Worm (Caenorhabditis elegans): Measurements from ENCODE around the gene mdt-30.

DNA sequence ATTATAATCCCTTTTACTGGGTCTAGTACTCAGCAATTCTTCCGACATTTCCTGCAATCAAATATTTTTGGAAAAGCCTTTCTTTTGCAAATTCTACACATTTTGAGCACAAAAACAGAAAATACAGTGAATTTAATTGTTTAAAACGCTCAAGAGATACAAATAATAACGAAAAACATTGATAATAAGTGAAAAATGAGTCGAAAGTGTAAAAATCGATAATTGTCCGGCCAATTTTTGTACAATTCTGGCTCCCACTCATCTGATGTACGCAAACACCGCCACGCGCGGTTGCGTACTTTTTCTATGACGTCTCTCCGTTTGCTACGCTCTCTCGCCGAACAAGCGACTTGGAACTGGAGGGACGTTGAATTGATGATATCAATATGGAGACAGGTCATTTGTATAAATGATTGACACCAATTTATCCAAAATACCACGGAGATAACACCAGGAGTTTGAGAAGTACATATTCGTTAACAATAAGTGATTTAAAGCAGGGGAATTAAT is 7.0 kb downstream of the mdt-30 start, which contains the start of gene lin-36:
- no peak for TF ChIP-seq klf-2 (GFP tag; conservative IDR thresholded peaks at IDR 0.05)
- TF ChIP-seq cog-1 (tag; optimal IDR thresholded peaks at IDR 0.05), result peak; percentile 84
- peak; percentile 48; the same call in 1 of the 2 replicates for TF ChIP-seq flt-1 (GFP tag; IDR thresholded peaks at IDR 0.05)
- TF ChIP-seq med-1 (GFP tag; optimal IDR thresholded peaks at IDR 0.05; ENCODE audit: insufficient read depth), result no peak
- TF ChIP-seq ref-1 (GFP tag; conservative IDR thresholded peaks at IDR 0.05), result no peak
- TF ChIP-seq tab-1 (GFP tag; IDR thresholded peaks at IDR 0.05), result no peak

Data from whole organism, midembryonic.